Fruit fly (Drosophila melanogaster): ENCODE data around the gene CG31697.

The CG31697 gene

dm6 chr2L:19542268-19542773 lies 7.1 kb downstream of the CG31697 start (continued):
- TF ChIP-seq Eip74EF (GFP tag; optimal IDR thresholded peaks at IDR 0.05) (no peak), btn (GFP tag; optimal IDR thresholded peaks at IDR 0.05) (no peak), CG1603 (tag; optimal IDR thresholded peaks at IDR 0.05) (peak; percentile 69), D19A (tag; optimal IDR thresholded peaks at IDR 0.05) (no peak), CG10462 (GFP tag; optimal IDR thresholded peaks at IDR 0.05) (no peak), dm (GFP tag; optimal IDR thresholded peaks at IDR 0.05) (peak; percentile 1), esg (GFP tag; conservative IDR thresholded peaks at IDR 0.05) (no peak), hbn (GFP tag; IDR thresholded peaks at IDR 0.05; ENCODE audit: partially characterized antibody) (peak; percentile 84), zfh1 (GFP tag; IDR thresholded peaks at IDR 0.05) (no peak), CG15269 (tag; optimal IDR thresholded peaks at IDR 0.05) (no peak), CG11247 (GFP tag; IDR thresholded peaks at IDR 0.05) (no peak), CG18011 (GFP tag; optimal IDR thresholded peaks at IDR 0.05) (no peak), CG14965 (GFP tag; optimal IDR thresholded peaks at IDR 0.05; ENCODE audit: borderline replicate concordance) (no peak), CG14860 (GFP tag; IDR thresholded peaks at IDR 0.05; ENCODE audit: partially characterized antibody) (peak; percentile 91), CG12391 (tag; optimal IDR thresholded peaks at IDR 0.05) (no peak), NFAT (GFP tag; IDR thresholded peaks at IDR 0.05) (no peak), NC2β (GFP tag; optimal IDR thresholded peaks at IDR 0.05) (no peak), ems (GFP tag; optimal IDR thresholded peaks at IDR 0.05) (no peak), CG4820 (GFP tag; optimal IDR thresholded peaks at IDR 0.05) (no peak), CTCF (GFP tag; optimal IDR thresholded peaks at IDR 0.05) (no peak), CG12769 (tag; optimal IDR thresholded peaks at IDR 0.05) (peak; percentile 33), CG4360 (GFP tag; IDR thresholded peaks at IDR 0.05) (no peak), Six4 (GFP tag; optimal IDR thresholded peaks at IDR 0.05) (no peak), NC2α (GFP tag; optimal IDR thresholded peaks at IDR 0.05) (no peak), Aef1 (GFP tag; IDR thresholded peaks at IDR 0.05) (no peak), dan (GFP tag; IDR thresholded peaks at IDR 0.05) (no peak), dpn (GFP tag; optimal IDR thresholded peaks at IDR 0.05) (no peak), kni (GFP tag; optimal IDR thresholded peaks at IDR 0.05) (no peak), CG13775 (GFP tag; optimal IDR thresholded peaks at IDR 0.05) (no peak), H2.0 (GFP tag; IDR thresholded peaks at IDR 0.05) (no peak), CG32767 (GFP tag; IDR thresholded peaks at IDR 0.05) (0 out of 2 replicates have a peak, but pooled peaks have one; percentile 15), CG9609 (GFP tag; optimal IDR thresholded peaks at IDR 0.05) (no peak), CG2202 (tag; optimal IDR thresholded peaks at IDR 0.05) (no peak), CG31388 (GFP tag; optimal IDR thresholded peaks at IDR 0.05) (no peak), rib (GFP tag; IDR thresholded peaks at IDR 0.05) (no peak), Atf6 (GFP tag; IDR thresholded peaks at IDR 0.05) (no peak), PHDP (tag; optimal IDR thresholded peaks at IDR 0.05) (no peak), Doc3 (GFP tag; IDR thresholded peaks at IDR 0.05; ENCODE audit: partially characterized antibody) (peak; percentile 85), otp (GFP tag; IDR thresholded peaks at IDR 0.05) (no peak), ase (GFP tag; IDR thresholded peaks at IDR 0.05) (no peak), dimm (GFP tag; IDR thresholded peaks at IDR 0.05) (no peak), HLH3B (GFP tag; IDR thresholded peaks at IDR 0.05) (no peak), zfh2 (GFP tag; optimal IDR thresholded peaks at IDR 0.05) (no peak), CG8478 (optimal IDR thresholded peaks at IDR 0.05) (no peak), CG11398 (GFP tag; optimal IDR thresholded peaks at IDR 0.05) (no peak), CG7357 (GFP tag; IDR thresholded peaks at IDR 0.05) (no peak), CG10366 (GFP tag; IDR thresholded peaks at IDR 0.05) (no peak), Dip2 (GFP tag; IDR thresholded peaks at IDR 0.05) (no peak), CG17612 (GFP tag; IDR thresholded peaks at IDR 0.05) (no peak), CG6854 (GFP tag; optimal IDR thresholded peaks at IDR 0.05) (no peak), CG7745 (tag; optimal IDR thresholded peaks at IDR 0.05) (no peak), ssp (GFP tag; IDR thresholded peaks at IDR 0.05) (no peak), CG11093 (GFP tag; IDR thresholded peaks at IDR 0.05) (no peak), yki (optimal IDR thresholded peaks at IDR 0.05) (no peak)

Measured in whole organism, embryonic.